Fruit fly (Drosophila melanogaster) whole organism, prepupa: ENCODE measurements around the gene CG11694.

Source experiments
- Blimp-1 ChIP-seq: fragments of 200-800 bp; sonication (Bioruptor generic); optimal IDR thresholded peaks from 3 replicates; lab custom pipeline; 2017; ENCODE audit warnings: missing biosample characterization, missing genetic modification characterization, mild to moderate bottlenecking, moderate library complexity, missing genetic modification reagents
- CG10631 ChIP-seq: fragments of 200-800 bp; sonication (Bioruptor generic); optimal IDR thresholded peaks from 2 replicates; lab custom pipeline; 2016; ENCODE audit warnings: missing biosample characterization, missing genetic modification characterization
- CG10669 ChIP-seq: fragments of 200-800 bp; sonication (Bioruptor generic); optimal IDR thresholded peaks from 3 replicates; lab custom pipeline; 2018; ENCODE audit warnings: missing biosample characterization, mild to moderate bottlenecking, missing genetic modification characterization, moderate library complexity
- CG11762 ChIP-seq: fragments of 200-800 bp; sonication (Bioruptor generic); optimal IDR thresholded peaks from 3 replicates; lab custom pipeline; 2016; ENCODE audit warnings: missing biosample characterization, missing genetic modification characterization; ENCODE audit not compliant: insufficient read depth
- CG11902 ChIP-seq: fragments of 200-800 bp; sonication (Bioruptor generic); optimal IDR thresholded peaks from 3 replicates; lab custom pipeline; 2016; ENCODE audit warnings: missing biosample characterization, missing genetic modification characterization
- CG15336 ChIP-seq: fragments of 200-800 bp; sonication (Bioruptor generic); IDR thresholded peaks from 2 replicates; pipeline ENCODE4 v1.3.6; 2022; ENCODE audit warnings: missing biosample characterization, missing genetic modification characterization
- CG1621 ChIP-seq: fragments of 200-800 bp; sonication (Bioruptor generic); optimal IDR thresholded peaks from 3 replicates; lab custom pipeline; 2018; ENCODE audit warnings: missing biosample characterization, mild to moderate bottlenecking, missing genetic modification characterization
- CG16779 ChIP-seq: fragments of 200-800 bp; sonication (Bioruptor generic); optimal IDR thresholded peaks from 3 replicates; lab custom pipeline; 2017; ENCODE audit warnings: missing biosample characterization, mild to moderate bottlenecking, missing genetic modification characterization
- CG3032 ChIP-seq: fragments of 200-800 bp; optimal IDR thresholded peaks from 2 replicates; lab custom pipeline; 2019; ENCODE audit warnings: missing biosample characterization, mild to moderate bottlenecking, missing genetic modification characterization, moderate library complexity
- CG31627 ChIP-seq: fragments of 200-800 bp; sonication (Bioruptor generic); optimal IDR thresholded peaks from 3 replicates; lab custom pipeline; 2016; ENCODE audit warnings: missing biosample characterization, missing genetic modification characterization
- CG34406 ChIP-seq: fragments of 200-800 bp; sonication (Bioruptor generic); optimal IDR thresholded peaks from 3 replicates; lab custom pipeline; 2016; ENCODE audit warnings: missing biosample characterization, missing genetic modification characterization
- CG6163 ChIP-seq: fragments of 200-800 bp; sonication (Bioruptor generic); IDR thresholded peaks from 3 replicates; pipeline ENCODE4 v1.3.6; 2022; ENCODE audit warnings: missing biosample characterization, missing genetic modification characterization
- CG6276 ChIP-seq: fragments of 200-800 bp; sonication (Bioruptor generic); optimal IDR thresholded peaks from 2 replicates; lab custom pipeline; 2017; ENCODE audit warnings: missing biosample characterization, mild to moderate bottlenecking, missing genetic modification characterization
- CG6808 ChIP-seq: fragments of 200-800 bp; sonication (Bioruptor generic); optimal IDR thresholded peaks from 3 replicates; lab custom pipeline; 2017; ENCODE audit warnings: missing biosample characterization, missing genetic modification characterization, mild to moderate bottlenecking, moderate library complexity, missing genetic modification reagents
- CG6854 ChIP-seq: fragments of 200-800 bp; sonication (Bioruptor generic); optimal IDR thresholded peaks from 2 replicates; lab custom pipeline; 2017; ENCODE audit warnings: missing biosample characterization, mild to moderate bottlenecking, missing genetic modification characterization
- CG7368 ChIP-seq: fragments of 200-800 bp; sonication (Bioruptor generic); optimal IDR thresholded peaks from 3 replicates; lab custom pipeline; 2016; ENCODE audit warnings: missing biosample characterization, missing genetic modification characterization
- CG8119 ChIP-seq: fragments of 200-800 bp; sonication (Bioruptor generic); IDR thresholded peaks from 3 replicates; pipeline ENCODE4 v1.3.6; 2022; ENCODE audit warnings: missing biosample characterization, missing genetic modification characterization
- CG8319 ChIP-seq: fragments of 200-800 bp; sonication (Bioruptor generic); optimal IDR thresholded peaks from 3 replicates; lab custom pipeline; 2016; ENCODE audit warnings: missing biosample characterization, missing genetic modification characterization
- CG8632 ChIP-seq: fragments of 200-800 bp; sonication (Bioruptor generic); optimal IDR thresholded peaks from 3 replicates; lab custom pipeline; 2016; ENCODE audit warnings: missing biosample characterization, missing genetic modification characterization
- CG9139 ChIP-seq: fragments of 200-800 bp; sonication (Bioruptor generic); optimal IDR thresholded peaks from 3 replicates; lab custom pipeline; 2017; ENCODE audit warnings: missing biosample characterization, mild to moderate bottlenecking, missing genetic modification characterization
- Eip75B ChIP-seq: fragments of 200-800 bp; sonication (Bioruptor generic); optimal IDR thresholded peaks from 3 replicates; lab custom pipeline; 2016; ENCODE audit warnings: missing biosample characterization, missing genetic modification characterization
- Eip78C ChIP-seq: fragments of 200-800 bp; sonication (Bioruptor generic); peaks from one replicate; lab custom pipeline; 2016; ENCODE audit warnings: missing biosample characterization, missing genetic modification characterization
- Ets21C ChIP-seq: fragments of 200-800 bp; sonication (Bioruptor generic); optimal IDR thresholded peaks from 3 replicates; lab custom pipeline; 2016; ENCODE audit warnings: missing biosample characterization, missing genetic modification characterization
- Ets96B ChIP-seq: fragments of 200-800 bp; optimal IDR thresholded peaks from 2 replicates; lab custom pipeline; 2019; ENCODE audit warnings: missing biosample characterization, mild to moderate bottlenecking, missing genetic modification characterization, moderate library complexity
- Gug ChIP-seq: fragments of 200-800 bp; sonication (Bioruptor generic); IDR thresholded peaks from 2 replicates; pipeline ENCODE4 v1.3.6; 2022; ENCODE audit warnings: missing biosample characterization, missing genetic modification characterization
- Hr38 ChIP-seq: sonication (Bioruptor generic); optimal IDR thresholded peaks from 2 replicates; lab custom pipeline; 2016; ENCODE audit warnings: missing biosample characterization, missing genetic modification characterization
- Hr39 ChIP-seq: fragments of 200-800 bp; sonication (Bioruptor generic); optimal IDR thresholded peaks from 2 replicates; lab custom pipeline; 2016; ENCODE audit warnings: missing biosample characterization, missing genetic modification characterization
- Hr4 ChIP-seq: fragments of 200-800 bp; sonication (Bioruptor generic); optimal IDR thresholded peaks from 3 replicates; lab custom pipeline; 2016; ENCODE audit warnings: missing biosample characterization, missing genetic modification characterization
- Lpt ChIP-seq: fragments of 200-800 bp; sonication (Bioruptor generic); optimal IDR thresholded peaks from 3 replicates; lab custom pipeline; 2016; ENCODE audit warnings: missing biosample characterization, missing genetic modification characterization
- Met ChIP-seq: fragments of 200-800 bp; sonication (Bioruptor generic); optimal IDR thresholded peaks from 3 replicates; lab custom pipeline; 2016; ENCODE audit warnings: missing biosample characterization, missing genetic modification characterization
- Smox ChIP-seq: fragments of 200-800 bp; sonication (Bioruptor generic); optimal IDR thresholded peaks from 3 replicates; lab custom pipeline; 2016; ENCODE audit warnings: missing biosample characterization, missing genetic modification characterization
- Sox102F ChIP-seq: fragments of 200-800 bp; sonication (Bioruptor generic); optimal IDR thresholded peaks from 2 replicates; lab custom pipeline; 2016; ENCODE audit warnings: missing biosample characterization, mild to moderate bottlenecking, missing genetic modification characterization
- Sox14 ChIP-seq: fragments of 200-800 bp; sonication (Bioruptor generic); optimal IDR thresholded peaks from 3 replicates; lab custom pipeline; 2016; ENCODE audit warnings: missing biosample characterization, missing genetic modification characterization
- Sox15 ChIP-seq: fragments of 200-800 bp; sonication (Bioruptor generic); optimal IDR thresholded peaks from 3 replicates; lab custom pipeline; 2016; ENCODE audit warnings: missing biosample characterization, missing genetic modification characterization
- achi ChIP-seq: fragments of 200-800 bp; sonication (Bioruptor generic); optimal IDR thresholded peaks from 3 replicates; lab custom pipeline; 2016; ENCODE audit warnings: missing biosample characterization, missing genetic modification characterization
- acj6 ChIP-seq: fragments of 200-800 bp; sonication (Bioruptor generic); optimal IDR thresholded peaks from 3 replicates; lab custom pipeline; 2016; ENCODE audit warnings: missing biosample characterization, missing genetic modification characterization
- dac ChIP-seq: fragments of 200-800 bp; sonication (Bioruptor generic); optimal IDR thresholded peaks from 2 replicates; lab custom pipeline; 2017; ENCODE audit warnings: missing biosample characterization, mild to moderate bottlenecking, missing genetic modification characterization
- eg ChIP-seq: fragments of 200-800 bp; sonication (Bioruptor generic); IDR thresholded peaks from 3 replicates; pipeline ENCODE4 v1.3.6; 2022; ENCODE audit warnings: missing biosample characterization, missing genetic modification characterization
- esn ChIP-seq: fragments of 200-800 bp; sonication (Bioruptor generic); optimal IDR thresholded peaks from 2 replicates; lab custom pipeline; 2016; ENCODE audit warnings: missing biosample characterization, mild to moderate bottlenecking, missing genetic modification characterization, moderate library complexity
- fd59A ChIP-seq: fragments of 200-800 bp; sonication (Bioruptor generic); optimal IDR thresholded peaks from 2 replicates; lab custom pipeline; 2017; ENCODE audit warnings: missing biosample characterization, mild to moderate bottlenecking, missing genetic modification characterization, missing genetic modification reagents
- fd85E ChIP-seq: fragments of 200-800 bp; sonication (Bioruptor generic); optimal IDR thresholded peaks from 3 replicates; lab custom pipeline; 2016; ENCODE audit warnings: missing biosample characterization, missing genetic modification characterization
- fkh ChIP-seq: fragments of 200-800 bp; sonication (Bioruptor generic); optimal IDR thresholded peaks from 3 replicates; lab custom pipeline; 2017; ENCODE audit warnings: missing biosample characterization, mild to moderate bottlenecking, missing genetic modification characterization, moderate library complexity
- net ChIP-seq: fragments of 200-800 bp; sonication (Bioruptor generic); optimal IDR thresholded peaks from 3 replicates; lab custom pipeline; 2016; ENCODE audit warnings: missing biosample characterization, missing genetic modification characterization
- pdm3 ChIP-seq: fragments of 200-800 bp; sonication (Bioruptor generic); optimal IDR thresholded peaks from 3 replicates; lab custom pipeline; 2016; ENCODE audit warnings: missing biosample characterization, missing genetic modification characterization
- salr ChIP-seq, 2 experiments: fragments of 200-800 bp; sonication (Bioruptor generic); optimal IDR thresholded peaks; 3 replicates each; lab custom pipeline; 2016 to 2018; ENCODE audit warnings: missing biosample characterization in 2 of 2, missing genetic modification characterization in 2 of 2, mild to moderate bottlenecking in 1 of 2
- spab ChIP-seq: fragments of 200-800 bp; sonication (Bioruptor generic); optimal IDR thresholded peaks from 2 replicates; lab custom pipeline; 2017; ENCODE audit warnings: missing biosample characterization, mild to moderate bottlenecking, missing genetic modification characterization, missing genetic modification reagents
- ss ChIP-seq, 2 experiments: fragments of 200-800 bp; sonication (Bioruptor generic); optimal IDR thresholded peaks; 2 replicates in 1 of 2; 3 replicates in 1 of 2; lab custom pipeline; 2017 to 2018; ENCODE audit warnings: mild to moderate bottlenecking in 2 of 2, missing biosample characterization in 2 of 2, missing genetic modification characterization in 2 of 2, moderate library complexity in 1 of 2
- svp ChIP-seq: fragments of 200-800 bp; sonication (Bioruptor generic); peaks from one replicate; lab custom pipeline; 2016; ENCODE audit warnings: missing biosample characterization, missing genetic modification characterization
- topi ChIP-seq: fragments of 200-800 bp; sonication (Bioruptor generic); optimal IDR thresholded peaks from 3 replicates; lab custom pipeline; 2016; ENCODE audit warnings: missing biosample characterization, missing genetic modification characterization
- vri ChIP-seq: fragments of 200-800 bp; sonication (Bioruptor generic); optimal IDR thresholded peaks from 3 replicates; lab custom pipeline; 2016; ENCODE audit warnings: missing biosample characterization, mild to moderate bottlenecking, missing genetic modification characterization

The CG11694 gene

dm6 chr3R:8333768-8334470 is 22.0 kb upstream of the CG11694 start, which contains the start of gene Poxm:
TSS of gene Poxm (minus strand) at chr3R:8333792.
- peak; percentile 88 for TF ChIP-seq CG6163 (GFP tag; lab: Robert Waterston, UW)
- TF ChIP-seq Eip78C = peak; percentile 99
- TF ChIP-seq achi = peak; percentile 96
- TF ChIP-seq Ets96B (tag; lab: Kevin White, UChicago) = peak; percentile 96
- peak; percentile 91 for TF ChIP-seq eg
- peak; percentile 64 for TF ChIP-seq vri (GFP tag; lab: Kevin White, UChicago)
- peak; percentile 91 for TF ChIP-seq Met (GFP tag; lab: Kevin White, UChicago)
- TF ChIP-seq CG8119 (GFP tag; lab: Robert Waterston, UW) = peak; percentile 97
- TF ChIP-seq CG15336 = peak; percentile 94
- peak; percentile 97 for TF ChIP-seq CG10631 (GFP tag; lab: Kevin White, UChicago)
- peak; percentile 97 for TF ChIP-seq CG6276 (GFP tag; lab: Kevin White, UChicago)
- peak; percentile 93 for TF ChIP-seq CG8319
- peak; percentile 97 for TF ChIP-seq CG6808 (GFP tag; lab: Kevin White, UChicago)
- TF ChIP-seq dac (GFP tag; lab: Kevin White, UChicago) = peak; percentile 95
- TF ChIP-seq CG7368 = peak; percentile 93
- TF ChIP-seq CG3032 (tag; lab: Kevin White, UChicago) = peak; percentile 98
- peak; percentile 99 for TF ChIP-seq CG11902
- TF ChIP-seq ss (GFP tag; optimal IDR thresholded peaks at IDR 0.05; lab: Kevin White, UChicago) = peak; percentile 93 to 97
- TF ChIP-seq Sox15 (GFP tag; lab: Kevin White, UChicago) = peak; percentile 95
- TF ChIP-seq esn = peak; percentile 94
- TF ChIP-seq CG6854 (GFP tag; lab: Kevin White, UChicago) = peak; percentile 85
- TF ChIP-seq fd85E (GFP tag; lab: Kevin White, UChicago) = peak; percentile 60
- TF ChIP-seq Sox102F (GFP tag; lab: Kevin White, UChicago) = peak; percentile 87
- peak; percentile 93 for TF ChIP-seq Sox14 (GFP tag; lab: Kevin White, UChicago)
- peak; percentile 84 for TF ChIP-seq Hr39 (GFP tag; lab: Kevin White, UChicago)
- peak; percentile 95 for TF ChIP-seq spab (GFP tag; lab: Kevin White, UChicago)
- TF ChIP-seq CG10669 = peak; percentile 95
- TF ChIP-seq Gug (GFP tag; lab: Robert Waterston, UW) = peak; percentile 92
- peak; percentile 95 for TF ChIP-seq net
- TF ChIP-seq CG9139 = peak; percentile 89
- peak; percentile 91 for TF ChIP-seq CG16779 (tag; lab: Kevin White, UChicago)
- TF ChIP-seq CG34406 = peak; percentile 93
- TF ChIP-seq pdm3 = peak; percentile 96
- peak; percentile 94 for TF ChIP-seq CG11762
- peak; percentile 72 to 98 for TF ChIP-seq salr (GFP tag; optimal IDR thresholded peaks at IDR 0.05; lab: Kevin White, UChicago)
- TF ChIP-seq Hr38 (GFP tag; lab: Kevin White, UChicago) = no peak
- peak; percentile 89 for TF ChIP-seq Blimp-1
- peak; percentile 90 for TF ChIP-seq CG31627 (GFP tag; lab: Kevin White, UChicago)
- peak; percentile 94 for TF ChIP-seq topi
- peak; percentile 76 for TF ChIP-seq CG1621 (tag; lab: Kevin White, UChicago)
- peak; percentile 96 for TF ChIP-seq fd59A (GFP tag; lab: Kevin White, UChicago)
- TF ChIP-seq svp (GFP tag; lab: Kevin White, UChicago) = peak; percentile 96
- peak; percentile 78 for TF ChIP-seq fkh (GFP tag; lab: Kevin White, UChicago)
- TF ChIP-seq CG8632 (GFP tag; lab: Kevin White, UChicago) = peak; percentile 94
- TF ChIP-seq Eip75B (GFP tag; lab: Kevin White, UChicago) = peak; percentile 90
- TF ChIP-seq Lpt (GFP tag; lab: Kevin White, UChicago) = peak; percentile 96
- peak; percentile 90 for TF ChIP-seq Smox
- TF ChIP-seq Ets21C (GFP tag; lab: Kevin White, UChicago) = peak; percentile 82
- TF ChIP-seq acj6 = peak; percentile 97
- peak; percentile 97 for TF ChIP-seq Hr4
